Worm (Caenorhabditis elegans): ENCODE data around the gene cpt-6.

Gene cpt-6

ce11 chrV:6448356-6448755 lies 45.4 kb downstream of the cpt-6 start, which contains the start of gene fbxa-196:
fbxa-196 (plus strand) TSS chrV:6448656.
- TF ChIP-seq W03F9.2 (tag; optimal IDR thresholded peaks at IDR 0.05) = no peak
- no peak for TF ChIP-seq dao-5 (tag; optimal IDR thresholded peaks at IDR 0.05)
- TF ChIP-seq him-1 (tag; optimal IDR thresholded peaks at IDR 0.05) = no peak

ce11 chrV:6442037-6442436 lies 51.7 kb downstream of the cpt-6 start, which contains the start of gene T05H4.3:
T05H4.3 (plus strand) TSS chrV:6442337.
- TF ChIP-seq W03F9.2 (tag; optimal IDR thresholded peaks at IDR 0.05) (no peak), dao-5 (tag; optimal IDR thresholded peaks at IDR 0.05) (no peak), him-1 (tag; optimal IDR thresholded peaks at IDR 0.05) (no peak)

- TF ChIP-seq W03F9.2 (tag; optimal IDR thresholded peaks at IDR 0.05) (no peak), him-1 (tag; optimal IDR thresholded peaks at IDR 0.05) (no peak), dao-5 (tag; optimal IDR thresholded peaks at IDR 0.05) (no peak)
These were observed 52.1 kb downstream of the cpt-6 start, which contains the start of gene T05H4.15 for ce11 chrV:6441613-6442012. T05H4.15 (minus strand) TSS chrV:6441713.

All from whole organism, L4/young adult.